Fruit fly (Drosophila melanogaster): Measurements from ENCODE around the gene AIF.
A peak's percentile ranks its signal among the peaks of the same experiment; 100 is the strongest.

Gene AIF

DNA sequence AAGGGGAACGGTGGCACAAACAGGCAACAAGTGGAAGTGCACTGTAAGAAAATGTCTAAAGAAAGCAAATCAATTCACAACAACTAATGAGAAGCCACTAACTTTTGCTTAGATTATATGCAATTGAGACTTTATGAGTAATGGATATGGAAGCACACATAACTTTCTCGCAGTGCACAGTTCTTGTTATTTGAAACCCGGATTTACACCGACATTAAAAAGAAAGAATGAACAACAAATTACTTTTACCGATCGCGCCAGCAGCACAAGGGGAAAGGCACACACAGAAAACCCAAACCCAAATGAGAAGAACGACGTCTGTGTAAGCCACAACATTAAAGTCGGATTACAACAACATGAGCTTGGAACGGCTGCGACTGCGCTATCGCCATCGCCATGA, 37.5 kb downstream of the AIF start (continued):
- TF ChIP-seq Antp (GFP tag; optimal IDR thresholded peaks at IDR 0.05): peak; percentile 65
- peak; percentile 83 for TF ChIP-seq ara (GFP tag; IDR thresholded peaks at IDR 0.05)
- TF ChIP-seq Blimp-1 (GFP tag; optimal IDR thresholded peaks at IDR 0.05): peak; percentile 87
- no peak for TF ChIP-seq tll (GFP tag; optimal IDR thresholded peaks at IDR 0.05)
- peak; percentile 79 for TF ChIP-seq phol (tag; optimal IDR thresholded peaks at IDR 0.05)
- peak; percentile 65 for TF ChIP-seq CG10431 (GFP tag; optimal IDR thresholded peaks at IDR 0.05)
- TF ChIP-seq CG30431 (GFP tag; optimal IDR thresholded peaks at IDR 0.05): peak; percentile 82
- TF ChIP-seq CG5180 (GFP tag; optimal IDR thresholded peaks at IDR 0.05): peak; percentile 11
- no peak for TF ChIP-seq Hmr (GFP tag; optimal IDR thresholded peaks at IDR 0.05)
- TF ChIP-seq btn (GFP tag; optimal IDR thresholded peaks at IDR 0.05): peak; percentile 67
- TF ChIP-seq CG2678 (tag; optimal IDR thresholded peaks at IDR 0.05): peak; percentile 65
- peak; percentile 50 for TF ChIP-seq CG1233 (GFP tag; optimal IDR thresholded peaks at IDR 0.05)
- peak; percentile 53 for TF ChIP-seq Mad (GFP tag; optimal IDR thresholded peaks at IDR 0.05)
- TF ChIP-seq PHDP (tag; optimal IDR thresholded peaks at IDR 0.05): peak; percentile 36
- peak; percentile 51 for TF ChIP-seq zen (tag; optimal IDR thresholded peaks at IDR 0.05)
- TF ChIP-seq Ada2b (GFP tag; IDR thresholded peaks at IDR 0.05): peak; percentile 14; the same call in 1 of the 2 replicates
- no peak for TF ChIP-seq hth (optimal IDR thresholded peaks at IDR 0.05)
- TF ChIP-seq CG7745 (tag; optimal IDR thresholded peaks at IDR 0.05): no peak
- TF ChIP-seq Med (GFP tag): peak; percentile 92
- peak; percentile 71; the same call in 1 of the 2 replicates for TF ChIP-seq Awh (GFP tag; IDR thresholded peaks at IDR 0.05)
- no peak for TF ChIP-seq slbo (GFP tag; IDR thresholded peaks at IDR 0.05)
- peak; percentile 57 for TF ChIP-seq Camta (GFP tag; optimal IDR thresholded peaks at IDR 0.05)
- TF ChIP-seq CG4424 (GFP tag; optimal IDR thresholded peaks at IDR 0.05): peak; percentile 79
- TF ChIP-seq CG11398 (GFP tag; optimal IDR thresholded peaks at IDR 0.05): peak; percentile 47
- TF ChIP-seq fd64A (GFP tag; optimal IDR thresholded peaks at IDR 0.05): peak; percentile 64
- no peak for TF ChIP-seq usp (GFP tag; optimal IDR thresholded peaks at IDR 0.05)
- TF ChIP-seq CG2202 (tag; optimal IDR thresholded peaks at IDR 0.05): peak; percentile 88
- peak; percentile 81 for TF ChIP-seq CG4820 (GFP tag; optimal IDR thresholded peaks at IDR 0.05)
- TF ChIP-seq Drgx (GFP tag; IDR thresholded peaks at IDR 0.05): peak; percentile 19; the same call in 1 of the 2 replicates
- peak; percentile 45 for TF ChIP-seq CG12236 (GFP tag; optimal IDR thresholded peaks at IDR 0.05)
- TF ChIP-seq twi (tag; optimal IDR thresholded peaks at IDR 0.05): peak; percentile 70
- TF ChIP-seq wdn (GFP tag; IDR thresholded peaks at IDR 0.05): no peak
- peak; percentile 36 for TF ChIP-seq Nf-YB (GFP tag; optimal IDR thresholded peaks at IDR 0.05)
- peak; percentile 53; the same call in 1 of the 2 replicates for TF ChIP-seq aop (GFP tag; IDR thresholded peaks at IDR 0.05)
- peak; percentile 24 for TF ChIP-seq cato (GFP tag; optimal IDR thresholded peaks at IDR 0.05; ENCODE audit: borderline replicate concordance)
- TF ChIP-seq Sin3A (optimal IDR thresholded peaks at IDR 0.05): no peak
- TF ChIP-seq nom (GFP tag; optimal IDR thresholded peaks at IDR 0.05): peak; percentile 10
- TF ChIP-seq CG10565 (GFP tag; optimal IDR thresholded peaks at IDR 0.05): no peak
- peak; percentile 46 for TF ChIP-seq bcd (GFP tag; optimal IDR thresholded peaks at IDR 0.05)
- TF ChIP-seq E2f1 (GFP tag; IDR thresholded peaks at IDR 0.05): peak; percentile 46; the same call in 1 of the 2 replicates
- peak; percentile 69 for TF ChIP-seq CG1602 (GFP tag; optimal IDR thresholded peaks at IDR 0.05)
- TF ChIP-seq sug (tag; optimal IDR thresholded peaks at IDR 0.05): no peak
- TF ChIP-seq CG17385 (GFP tag; optimal IDR thresholded peaks at IDR 0.05): peak; percentile 17
- peak; percentile 7 for TF ChIP-seq CG13624 (GFP tag; optimal IDR thresholded peaks at IDR 0.05)
- TF ChIP-seq Oaz (GFP tag; IDR thresholded peaks at IDR 0.05): no peak
- no peak for TF ChIP-seq trh (GFP tag; optimal IDR thresholded peaks at IDR 0.05)
- TF ChIP-seq trem (tag; optimal IDR thresholded peaks at IDR 0.05): peak; percentile 75
- TF ChIP-seq CG12942 (GFP tag; optimal IDR thresholded peaks at IDR 0.05): peak; percentile 29
- no peak for TF ChIP-seq Dref (GFP tag; IDR thresholded peaks at IDR 0.05)
- TF ChIP-seq hkb (optimal IDR thresholded peaks at IDR 0.05): no peak
- TF ChIP-seq hkb (GFP tag; IDR thresholded peaks at IDR 0.05): peak; percentile 60
- peak; percentile 58 for TF ChIP-seq pum (GFP tag; optimal IDR thresholded peaks at IDR 0.05)
